Worm (Caenorhabditis elegans) whole organism, L2 larva: ENCODE results near the gene T05H4.11.

Experiments used
- C34F6.9 ChIP-seq: fragments of 150-350 bp; optimal IDR thresholded peaks from 2 replicates; lab custom pipeline; 2014; ENCODE audit warnings: missing biosample characterization, missing genetic modification characterization
- ZK546.5 ChIP-seq: sonication (generic microtip); optimal IDR thresholded peaks from 2 replicates; lab custom pipeline; 2017; ENCODE audit warnings: missing biosample characterization, missing genetic modification characterization
- unc-55 ChIP-seq: fragments of 150-350 bp; sonication (generic microtip); optimal IDR thresholded peaks from 3 replicates; lab custom pipeline; 2014; ENCODE audit warnings: missing biosample characterization, missing genetic modification reagents, missing genetic modification characterization

ce11 chrV:6427433-6427832, 1.4 kb upstream of the T05H4.11 start:
- TF ChIP-seq ZK546.5 (tag; lab: Kevin White, UChicago): no peak
- TF ChIP-seq C34F6.9 (tag; lab: Kevin White, UChicago): peak; percentile 57
- TF ChIP-seq unc-55 (GFP tag; lab: Kevin White, UChicago): peak; percentile 58
